Fruit fly (Drosophila melanogaster) whole organism, prepupa: ENCODE data around the gene CG31957.

ENCODE experiments used
- Blimp-1 ChIP-seq: fragments of 200-800 bp; sonication (Bioruptor generic); optimal IDR thresholded peaks from 3 replicates; lab custom pipeline; 2017; ENCODE audit warnings: missing biosample characterization, missing genetic modification characterization, mild to moderate bottlenecking, moderate library complexity, missing genetic modification reagents
- CG10631 ChIP-seq: fragments of 200-800 bp; sonication (Bioruptor generic); optimal IDR thresholded peaks from 2 replicates; lab custom pipeline; 2016; ENCODE audit warnings: missing biosample characterization, missing genetic modification characterization
- CG15336 ChIP-seq: fragments of 200-800 bp; sonication (Bioruptor generic); IDR thresholded peaks from 2 replicates; pipeline ENCODE4 v1.3.6; 2022; ENCODE audit warnings: missing biosample characterization, missing genetic modification characterization
- CG16779 ChIP-seq: fragments of 200-800 bp; sonication (Bioruptor generic); optimal IDR thresholded peaks from 3 replicates; lab custom pipeline; 2017; ENCODE audit warnings: missing biosample characterization, mild to moderate bottlenecking, missing genetic modification characterization
- CG31627 ChIP-seq: fragments of 200-800 bp; sonication (Bioruptor generic); optimal IDR thresholded peaks from 3 replicates; lab custom pipeline; 2016; ENCODE audit warnings: missing biosample characterization, missing genetic modification characterization
- CG34406 ChIP-seq: fragments of 200-800 bp; sonication (Bioruptor generic); optimal IDR thresholded peaks from 3 replicates; lab custom pipeline; 2016; ENCODE audit warnings: missing biosample characterization, missing genetic modification characterization
- CG3919 ChIP-seq: fragments of 200-800 bp; sonication (Bioruptor generic); optimal IDR thresholded peaks from 3 replicates; lab custom pipeline; 2016; ENCODE audit warnings: missing biosample characterization, missing genetic modification characterization
- CG4318 ChIP-seq: fragments of 200-800 bp; sonication (Bioruptor generic); optimal IDR thresholded peaks from 3 replicates; lab custom pipeline; 2017; ENCODE audit warnings: missing biosample characterization, mild to moderate bottlenecking, missing genetic modification characterization
- CG6163 ChIP-seq: fragments of 200-800 bp; sonication (Bioruptor generic); IDR thresholded peaks from 3 replicates; pipeline ENCODE4 v1.3.6; 2022; ENCODE audit warnings: missing biosample characterization, missing genetic modification characterization
- CG6276 ChIP-seq: fragments of 200-800 bp; sonication (Bioruptor generic); optimal IDR thresholded peaks from 2 replicates; lab custom pipeline; 2017; ENCODE audit warnings: missing biosample characterization, mild to moderate bottlenecking, missing genetic modification characterization
- CG6792 ChIP-seq: fragments of 200-800 bp; sonication (Bioruptor generic); optimal IDR thresholded peaks from 3 replicates; lab custom pipeline; 2016; ENCODE audit warnings: missing biosample characterization, missing genetic modification characterization
- CG6808 ChIP-seq: fragments of 200-800 bp; sonication (Bioruptor generic); optimal IDR thresholded peaks from 3 replicates; lab custom pipeline; 2017; ENCODE audit warnings: missing biosample characterization, missing genetic modification characterization, mild to moderate bottlenecking, moderate library complexity, missing genetic modification reagents
- CG6854 ChIP-seq: fragments of 200-800 bp; sonication (Bioruptor generic); optimal IDR thresholded peaks from 2 replicates; lab custom pipeline; 2017; ENCODE audit warnings: missing biosample characterization, mild to moderate bottlenecking, missing genetic modification characterization
- CG8119 ChIP-seq: fragments of 200-800 bp; sonication (Bioruptor generic); IDR thresholded peaks from 3 replicates; pipeline ENCODE4 v1.3.6; 2022; ENCODE audit warnings: missing biosample characterization, missing genetic modification characterization
- CG8319 ChIP-seq: fragments of 200-800 bp; sonication (Bioruptor generic); optimal IDR thresholded peaks from 3 replicates; lab custom pipeline; 2016; ENCODE audit warnings: missing biosample characterization, missing genetic modification characterization
- CG8632 ChIP-seq: fragments of 200-800 bp; sonication (Bioruptor generic); optimal IDR thresholded peaks from 3 replicates; lab custom pipeline; 2016; ENCODE audit warnings: missing biosample characterization, missing genetic modification characterization
- CG9139 ChIP-seq: fragments of 200-800 bp; sonication (Bioruptor generic); optimal IDR thresholded peaks from 3 replicates; lab custom pipeline; 2017; ENCODE audit warnings: missing biosample characterization, mild to moderate bottlenecking, missing genetic modification characterization
- Eip75B ChIP-seq: fragments of 200-800 bp; sonication (Bioruptor generic); optimal IDR thresholded peaks from 3 replicates; lab custom pipeline; 2016; ENCODE audit warnings: missing biosample characterization, missing genetic modification characterization
- Eip78C ChIP-seq: fragments of 200-800 bp; sonication (Bioruptor generic); peaks from one replicate; lab custom pipeline; 2016; ENCODE audit warnings: missing biosample characterization, missing genetic modification characterization
- Eip93F ChIP-seq: fragments of 200-800 bp; sonication (Bioruptor generic); optimal IDR thresholded peaks from 2 replicates; lab custom pipeline; 2016; ENCODE audit warnings: missing biosample characterization, mild to moderate bottlenecking, missing genetic modification characterization
- Gug ChIP-seq: fragments of 200-800 bp; sonication (Bioruptor generic); IDR thresholded peaks from 2 replicates; pipeline ENCODE4 v1.3.6; 2022; ENCODE audit warnings: missing biosample characterization, missing genetic modification characterization
- Hr39 ChIP-seq: fragments of 200-800 bp; sonication (Bioruptor generic); optimal IDR thresholded peaks from 2 replicates; lab custom pipeline; 2016; ENCODE audit warnings: missing biosample characterization, missing genetic modification characterization
- Lpt ChIP-seq: fragments of 200-800 bp; sonication (Bioruptor generic); optimal IDR thresholded peaks from 3 replicates; lab custom pipeline; 2016; ENCODE audit warnings: missing biosample characterization, missing genetic modification characterization
- Met ChIP-seq: fragments of 200-800 bp; sonication (Bioruptor generic); optimal IDR thresholded peaks from 3 replicates; lab custom pipeline; 2016; ENCODE audit warnings: missing biosample characterization, missing genetic modification characterization
- OdsH ChIP-seq: fragments of 200-800 bp; sonication (Bioruptor generic); optimal IDR thresholded peaks from 3 replicates; lab custom pipeline; 2016; ENCODE audit warnings: missing biosample characterization, missing genetic modification characterization
- Sox14 ChIP-seq: fragments of 200-800 bp; sonication (Bioruptor generic); optimal IDR thresholded peaks from 3 replicates; lab custom pipeline; 2016; ENCODE audit warnings: missing biosample characterization, missing genetic modification characterization
- Sox15 ChIP-seq: fragments of 200-800 bp; sonication (Bioruptor generic); optimal IDR thresholded peaks from 3 replicates; lab custom pipeline; 2016; ENCODE audit warnings: missing biosample characterization, missing genetic modification characterization
- achi ChIP-seq: fragments of 200-800 bp; sonication (Bioruptor generic); optimal IDR thresholded peaks from 3 replicates; lab custom pipeline; 2016; ENCODE audit warnings: missing biosample characterization, missing genetic modification characterization
- acj6 ChIP-seq: fragments of 200-800 bp; sonication (Bioruptor generic); optimal IDR thresholded peaks from 3 replicates; lab custom pipeline; 2016; ENCODE audit warnings: missing biosample characterization, missing genetic modification characterization
- cyc ChIP-seq: fragments of 200-800 bp; sonication (Bioruptor generic); optimal IDR thresholded peaks from 3 replicates; lab custom pipeline; 2016; ENCODE audit warnings: missing biosample characterization, missing genetic modification characterization
- dsx ChIP-seq: fragments of 200-800 bp; optimal IDR thresholded peaks from 3 replicates; lab custom pipeline; 2019; ENCODE audit warnings: missing biosample characterization, mild to moderate bottlenecking, missing genetic modification characterization, moderate library complexity; ENCODE audit not compliant: poor library complexity, severe bottlenecking
- eg ChIP-seq: fragments of 200-800 bp; sonication (Bioruptor generic); IDR thresholded peaks from 3 replicates; pipeline ENCODE4 v1.3.6; 2022; ENCODE audit warnings: missing biosample characterization, missing genetic modification characterization
- fd59A ChIP-seq: fragments of 200-800 bp; sonication (Bioruptor generic); optimal IDR thresholded peaks from 2 replicates; lab custom pipeline; 2017; ENCODE audit warnings: missing biosample characterization, mild to moderate bottlenecking, missing genetic modification characterization, missing genetic modification reagents
- fd85E ChIP-seq: fragments of 200-800 bp; sonication (Bioruptor generic); optimal IDR thresholded peaks from 3 replicates; lab custom pipeline; 2016; ENCODE audit warnings: missing biosample characterization, missing genetic modification characterization
- fkh ChIP-seq: fragments of 200-800 bp; sonication (Bioruptor generic); optimal IDR thresholded peaks from 3 replicates; lab custom pipeline; 2017; ENCODE audit warnings: missing biosample characterization, mild to moderate bottlenecking, missing genetic modification characterization, moderate library complexity
- lz ChIP-seq: fragments of 200-800 bp; sonication (Bioruptor generic); optimal IDR thresholded peaks from 3 replicates; lab custom pipeline; 2016; ENCODE audit warnings: missing biosample characterization, missing genetic modification characterization
- net ChIP-seq: fragments of 200-800 bp; sonication (Bioruptor generic); optimal IDR thresholded peaks from 3 replicates; lab custom pipeline; 2016; ENCODE audit warnings: missing biosample characterization, missing genetic modification characterization
- pdm3 ChIP-seq: fragments of 200-800 bp; sonication (Bioruptor generic); optimal IDR thresholded peaks from 3 replicates; lab custom pipeline; 2016; ENCODE audit warnings: missing biosample characterization, missing genetic modification characterization
- svp ChIP-seq: fragments of 200-800 bp; sonication (Bioruptor generic); peaks from one replicate; lab custom pipeline; 2016; ENCODE audit warnings: missing biosample characterization, missing genetic modification characterization
- topi ChIP-seq: fragments of 200-800 bp; sonication (Bioruptor generic); optimal IDR thresholded peaks from 3 replicates; lab custom pipeline; 2016; ENCODE audit warnings: missing biosample characterization, missing genetic modification characterization

Gene CG31957

DNA sequence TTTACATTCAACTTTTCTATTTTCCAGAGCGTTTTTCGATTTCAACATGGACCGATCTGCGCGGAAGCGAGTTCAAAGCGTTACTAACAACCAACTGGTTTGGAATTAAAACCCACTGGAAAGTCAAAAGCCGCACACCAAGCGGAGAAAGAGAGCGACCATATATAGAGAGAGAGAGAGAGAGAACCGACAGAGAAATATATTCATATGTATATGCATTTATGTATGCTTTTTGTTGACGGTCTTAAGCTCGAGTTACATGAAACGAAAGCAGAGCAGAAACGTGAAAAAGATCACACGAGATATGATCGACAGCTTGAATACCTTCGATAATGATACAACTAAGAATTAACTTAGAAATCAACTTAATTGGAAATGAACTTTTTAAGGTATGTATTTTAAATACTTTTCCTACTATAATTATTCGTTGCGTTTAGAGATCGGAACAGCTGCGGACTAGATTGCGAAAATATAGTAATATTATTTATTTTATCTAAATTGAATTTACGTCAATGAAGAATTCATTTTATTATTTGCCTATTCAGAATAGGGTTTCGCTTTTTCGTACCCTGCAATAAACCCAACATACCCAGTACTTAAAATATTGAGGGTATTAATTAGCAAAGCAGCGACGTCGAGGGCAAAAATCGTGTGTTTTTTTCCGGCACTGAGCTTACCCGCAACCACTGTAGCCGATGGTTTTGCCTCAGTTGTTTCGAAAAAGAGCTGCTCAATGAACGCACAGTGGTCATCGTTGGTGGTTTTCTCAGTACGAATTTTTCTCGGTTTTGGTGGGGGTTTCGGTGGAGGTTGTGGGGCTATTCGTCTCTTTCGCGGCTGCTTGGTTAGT lies 16.7 kb upstream of the CG31957 start (continued):
- TF ChIP-seq Sox14 (peak; percentile 73), CG6163 (GFP tag; lab: Robert Waterston, UW) (peak; percentile 55; the same call in 2 of the 3 replicates), CG6808 (peak; percentile 77), Gug (0 out of 2 replicates have a peak, but pooled peaks have one; percentile 18), net (GFP tag; lab: Kevin White, UChicago) (peak; percentile 79), CG8319 (no peak), acj6 (GFP tag; lab: Kevin White, UChicago) (peak; percentile 86), Eip93F (GFP tag; lab: Kevin White, UChicago) (peak; percentile 20), CG8119 (GFP tag; lab: Robert Waterston, UW) (peak; percentile 74; the same call in 2 of the 3 replicates), CG16779 (tag; lab: Kevin White, UChicago) (no peak)

dm6 chr2L:3888173-3888572 lies 15.9 kb upstream of the CG31957 start:
- peak; percentile 19 for TF ChIP-seq Eip78C (GFP tag; lab: Kevin White, UChicago)
- no peak for TF ChIP-seq CG15336 (GFP tag; lab: Robert Waterston, UW)
- no peak for TF ChIP-seq CG6808
- no peak for TF ChIP-seq Hr39 (GFP tag; lab: Kevin White, UChicago)
- TF ChIP-seq cyc (GFP tag; lab: Kevin White, UChicago) = no peak
- no peak for TF ChIP-seq Sox15 (GFP tag; lab: Kevin White, UChicago)
- no peak for TF ChIP-seq pdm3 (GFP tag; lab: Kevin White, UChicago)
- no peak for TF ChIP-seq Met
- peak; percentile 61 for TF ChIP-seq fkh (GFP tag; lab: Kevin White, UChicago)
- TF ChIP-seq CG6163 (GFP tag; lab: Robert Waterston, UW) = no peak
- TF ChIP-seq CG31627 = no peak
- no peak for TF ChIP-seq OdsH (GFP tag; lab: Kevin White, UChicago)
- peak; percentile 49; the same call in 1 of the 3 replicates for TF ChIP-seq eg (GFP tag; lab: Robert Waterston, UW)
- no peak for TF ChIP-seq Lpt (GFP tag; lab: Kevin White, UChicago)
- TF ChIP-seq CG9139 (GFP tag; lab: Kevin White, UChicago) = no peak
- no peak for TF ChIP-seq topi (GFP tag; lab: Kevin White, UChicago)
- TF ChIP-seq CG8632 (GFP tag; lab: Kevin White, UChicago) = no peak
- no peak for TF ChIP-seq svp
- no peak for TF ChIP-seq achi
- no peak for TF ChIP-seq CG6276 (GFP tag; lab: Kevin White, UChicago)
- no peak for TF ChIP-seq CG8319
- TF ChIP-seq CG6792 (GFP tag; lab: Kevin White, UChicago) = no peak
- peak; percentile 48; the same call in 1 of the 3 replicates for TF ChIP-seq CG8119 (GFP tag; lab: Robert Waterston, UW)
- no peak for TF ChIP-seq dsx (GFP tag; lab: Kevin White, UChicago)
- no peak for TF ChIP-seq lz (GFP tag; lab: Kevin White, UChicago)
- no peak for TF ChIP-seq CG34406 (GFP tag; lab: Kevin White, UChicago)
- TF ChIP-seq acj6 (GFP tag; lab: Kevin White, UChicago) = no peak
- no peak for TF ChIP-seq Blimp-1
- no peak for TF ChIP-seq fd85E
- TF ChIP-seq fd59A (GFP tag; lab: Kevin White, UChicago) = no peak
- TF ChIP-seq CG6854 = no peak
- no peak for TF ChIP-seq CG4318 (GFP tag; lab: Kevin White, UChicago)

- no peak for TF ChIP-seq CG3919 (GFP tag; lab: Kevin White, UChicago)
- TF ChIP-seq CG10631 = no peak
- TF ChIP-seq Eip75B (GFP tag; lab: Kevin White, UChicago) = no peak
- TF ChIP-seq svp = no peak
- TF ChIP-seq, all 60 proteins: peak for 0
These were observed 11.7 kb upstream of the CG31957 start for dm6 chr2L:3883939-3884338.
